Worm (Caenorhabditis elegans) whole organism, L3 larva: Measurements from ENCODE around the gene ucp-4.

ENCODE experiments used
- ceh-28 ChIP-seq: fragments of 150-350 bp; optimal IDR thresholded peaks from 2 replicates; lab custom pipeline; 2014; ENCODE audit warnings: missing biosample characterization, missing genetic modification reagents, missing genetic modification characterization
- ceh-82 ChIP-seq: fragments of 150-350 bp; optimal IDR thresholded peaks from 2 replicates; lab custom pipeline; 2014; ENCODE audit warnings: missing biosample characterization, missing genetic modification characterization
- daf-12 ChIP-seq: fragments of 150-350 bp; optimal IDR thresholded peaks from 2 replicates; lab custom pipeline; 2014; ENCODE audit warnings: missing biosample characterization, missing genetic modification reagents, missing genetic modification characterization
- egl-5 ChIP-seq: fragments of 150-350 bp; optimal IDR thresholded peaks from 2 replicates; lab custom pipeline; 2017; ENCODE audit warnings: missing biosample characterization, missing genetic modification reagents, missing genetic modification characterization, inconsistent platforms
- elt-1 ChIP-seq: fragments of 150-350 bp; optimal IDR thresholded peaks from 2 replicates; lab custom pipeline; 2014; ENCODE audit warnings: missing biosample characterization, missing genetic modification characterization
- elt-2 ChIP-seq: sonication (generic microtip); optimal IDR thresholded peaks from 2 replicates; lab custom pipeline; 2016; ENCODE audit warnings: missing genetic modification reagents, mild to moderate bottlenecking, missing genetic modification characterization, missing compliant biosample characterization
- elt-3 ChIP-seq, 3 experiments: fragments of 150-350 bp in 1 of 3; sonication (generic microtip) in 2 of 3; optimal IDR thresholded peaks; 2 replicates in 2 of 3; 4 replicates in 1 of 3; lab custom pipeline; 2014 to 2017; ENCODE audit warnings: missing biosample characterization in 3 of 3, missing genetic modification characterization in 3 of 3
- fkh-10 ChIP-seq: sonication (generic microtip); optimal IDR thresholded peaks from 2 replicates; lab custom pipeline; 2017; ENCODE audit warnings: missing biosample characterization, missing genetic modification reagents, missing genetic modification characterization
- fos-1 ChIP-seq: fragments of 150-350 bp; optimal IDR thresholded peaks from 2 replicates; lab custom pipeline; 2014; ENCODE audit warnings: missing biosample characterization, missing genetic modification characterization
- jun-1 ChIP-seq: fragments of 150-350 bp; optimal IDR thresholded peaks from 2 replicates; lab custom pipeline; 2014; ENCODE audit warnings: missing biosample characterization, missing genetic modification reagents, missing genetic modification characterization
- lin-15B ChIP-seq: fragments of 150-350 bp; optimal IDR thresholded peaks from 2 replicates; lab custom pipeline; 2014; ENCODE audit warnings: missing biosample characterization, missing genetic modification characterization
- lin-39 ChIP-seq: fragments of 150-350 bp; optimal IDR thresholded peaks from 2 replicates; lab custom pipeline; 2018; ENCODE audit warnings: missing biosample characterization, missing genetic modification reagents, missing genetic modification characterization
- lsy-12 ChIP-seq: sonication (generic microtip); optimal IDR thresholded peaks from 2 replicates; lab custom pipeline; 2016; ENCODE audit warnings: mild to moderate bottlenecking, missing genetic modification characterization, missing compliant biosample characterization
- mdl-1 ChIP-seq: fragments of 150-350 bp; optimal IDR thresholded peaks from 2 replicates; lab custom pipeline; 2014; ENCODE audit warnings: missing biosample characterization, missing genetic modification characterization
- mml-1 ChIP-seq: fragments of 150-350 bp; sonication (generic microtip); optimal IDR thresholded peaks from 3 replicates; lab custom pipeline; 2014; ENCODE audit warnings: missing biosample characterization, missing genetic modification characterization
- nfya-1 ChIP-seq: sonication (generic microtip); optimal IDR thresholded peaks from 2 replicates; lab custom pipeline; 2017; ENCODE audit warnings: missing genetic modification characterization, mild to moderate bottlenecking, missing compliant biosample characterization, antibody characterized with exemption, moderate library complexity; ENCODE audit not compliant: insufficient read depth
- nhr-11 ChIP-seq: fragments of 150-350 bp; optimal IDR thresholded peaks from 2 replicates; lab custom pipeline; 2014; ENCODE audit warnings: missing biosample characterization, missing genetic modification characterization
- nhr-23 ChIP-seq: fragments of 150-350 bp; optimal IDR thresholded peaks from 2 replicates; lab custom pipeline; 2014; ENCODE audit warnings: missing biosample characterization, missing genetic modification reagents, missing genetic modification characterization
- nhr-237 ChIP-seq: fragments of 150-350 bp; optimal IDR thresholded peaks from 2 replicates; lab custom pipeline; 2014; ENCODE audit warnings: missing biosample characterization, missing genetic modification characterization
- nhr-25 ChIP-seq: sonication (generic microtip); optimal IDR thresholded peaks from 2 replicates; lab custom pipeline; 2017; ENCODE audit warnings: missing biosample characterization, missing genetic modification characterization
- nhr-28 ChIP-seq: fragments of 150-350 bp; optimal IDR thresholded peaks from 2 replicates; lab custom pipeline; 2014; ENCODE audit warnings: missing biosample characterization, missing genetic modification characterization
- nhr-43 ChIP-seq: sonication (generic microtip); optimal IDR thresholded peaks from 2 replicates; lab custom pipeline; 2016; ENCODE audit warnings: mild to moderate bottlenecking, missing genetic modification characterization, missing compliant biosample characterization; ENCODE audit not compliant: poor library complexity, severe bottlenecking
- nhr-67 ChIP-seq: fragments of 150-350 bp; optimal IDR thresholded peaks from 2 replicates; lab custom pipeline; 2014; ENCODE audit warnings: missing biosample characterization, missing genetic modification characterization
- pha-4 ChIP-seq: fragments of 150-350 bp; optimal IDR thresholded peaks from 2 replicates; lab custom pipeline; 2014; ENCODE audit warnings: missing biosample characterization, missing genetic modification reagents, missing genetic modification characterization
- pqm-1 ChIP-seq: fragments of 150-350 bp; optimal IDR thresholded peaks from 2 replicates; lab custom pipeline; 2017; ENCODE audit warnings: missing biosample characterization, missing genetic modification characterization, inconsistent platforms
- snpc-4 ChIP-seq: fragments of 150-350 bp; optimal IDR thresholded peaks from 2 replicates; lab custom pipeline; 2014; ENCODE audit warnings: missing biosample characterization, missing genetic modification characterization
- tbx-2 ChIP-seq: sonication (generic microtip); optimal IDR thresholded peaks from 2 replicates; lab custom pipeline; 2016; ENCODE audit warnings: mild to moderate bottlenecking, missing genetic modification characterization, missing compliant biosample characterization
- unc-39 ChIP-seq: sonication (generic microtip); optimal IDR thresholded peaks from 4 replicates; lab custom pipeline; 2017; ENCODE audit warnings: missing biosample characterization, missing genetic modification characterization
- unc-62 ChIP-seq: fragments of 150-350 bp; sonication (generic microtip); optimal IDR thresholded peaks from 4 replicates; lab custom pipeline; 2014; ENCODE audit warnings: missing biosample characterization, missing genetic modification reagents, missing genetic modification characterization
- ztf-11 ChIP-seq: fragments of 150-350 bp; optimal IDR thresholded peaks from 2 replicates; lab custom pipeline; 2014; ENCODE audit warnings: missing biosample characterization, missing genetic modification characterization

ucp-4 gene

DNA sequence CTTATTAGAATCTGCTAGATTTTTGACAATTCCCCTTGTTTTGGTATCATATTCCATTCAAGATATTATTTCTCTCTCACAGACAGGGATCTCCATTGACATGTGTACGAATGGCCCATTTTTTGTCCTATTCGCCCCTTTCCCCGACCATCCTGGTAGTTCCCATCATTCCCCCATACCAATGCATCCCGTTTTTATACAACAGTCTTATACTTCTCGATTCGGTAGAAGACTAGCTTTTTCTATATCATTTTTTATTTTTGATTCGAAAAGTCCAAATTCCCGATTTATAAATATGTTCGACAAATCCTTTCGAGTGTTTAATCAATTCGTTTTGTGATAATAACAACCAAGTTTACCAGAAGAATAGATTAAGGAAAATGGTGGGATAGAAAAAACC lies 7.2 kb upstream of the ucp-4 start:
- no peak for TF ChIP-seq unc-39 (tag; lab: Kevin White, UChicago)
- no peak for TF ChIP-seq nhr-43
- no peak for TF ChIP-seq tbx-2
- TF ChIP-seq lsy-12 (tag; lab: Kevin White, UChicago): no peak
- TF ChIP-seq jun-1: no peak
- no peak for TF ChIP-seq nhr-11 (tag; lab: Kevin White, UChicago)
- TF ChIP-seq lin-39 (tag; lab: Kevin White, UChicago): no peak
- TF ChIP-seq nfya-1 (tag; lab: Kevin White, UChicago): no peak
- TF ChIP-seq nhr-67 (tag; lab: Kevin White, UChicago): no peak

DNA sequence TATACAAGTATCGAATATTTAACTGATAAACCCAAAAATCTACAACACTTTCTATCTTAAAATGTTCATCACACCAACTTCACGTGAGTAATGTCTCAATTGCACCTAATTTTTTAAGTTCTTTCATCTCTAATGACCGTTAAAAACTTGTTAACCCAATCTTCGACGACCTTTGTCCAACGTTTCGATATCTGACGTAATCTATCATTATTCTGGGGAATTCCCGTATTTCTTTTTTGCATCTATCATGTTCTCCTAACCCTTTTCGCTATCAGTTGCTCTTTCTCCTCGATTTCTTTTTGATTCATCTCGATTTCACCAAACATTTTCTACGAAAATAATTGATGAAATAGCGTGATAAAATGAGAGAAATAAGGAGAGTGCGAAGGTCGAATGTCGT lies 6.4 kb upstream of the ucp-4 start:
- TF ChIP-seq ceh-28 (no peak), snpc-4 (tag; lab: Kevin White, UChicago) (no peak), ztf-11 (tag; lab: Kevin White, UChicago) (no peak), lin-15B (tag; lab: Kevin White, UChicago) (no peak), elt-1 (tag; lab: Kevin White, UChicago) (no peak), nhr-25 (tag; lab: Kevin White, UChicago) (peak; percentile 49), nhr-237 (tag; lab: Kevin White, UChicago) (no peak), fos-1 (tag; lab: Kevin White, UChicago) (no peak), egl-5 (tag; lab: Kevin White, UChicago) (no peak), mml-1 (tag; lab: Kevin White, UChicago) (no peak), nhr-23 (tag; lab: Kevin White, UChicago) (peak; percentile 87), pha-4 (tag; lab: Kevin White, UChicago) (no peak), unc-62 (GFP tag; lab: Kevin White, UChicago) (no peak), mdl-1 (tag; lab: Kevin White, UChicago) (no peak), elt-3 (tag; optimal IDR thresholded peaks at IDR 0.05; lab: Kevin White, UChicago) (no peak), fkh-10 (GFP tag; lab: Kevin White, UChicago) (no peak), nfya-1 (tag; lab: Kevin White, UChicago) (no peak), lin-39 (tag; lab: Kevin White, UChicago) (no peak), elt-2 (tag; lab: Kevin White, UChicago) (peak; percentile 72), nhr-43 (peak; percentile 53), ceh-82 (tag; lab: Kevin White, UChicago) (no peak)

DNA sequence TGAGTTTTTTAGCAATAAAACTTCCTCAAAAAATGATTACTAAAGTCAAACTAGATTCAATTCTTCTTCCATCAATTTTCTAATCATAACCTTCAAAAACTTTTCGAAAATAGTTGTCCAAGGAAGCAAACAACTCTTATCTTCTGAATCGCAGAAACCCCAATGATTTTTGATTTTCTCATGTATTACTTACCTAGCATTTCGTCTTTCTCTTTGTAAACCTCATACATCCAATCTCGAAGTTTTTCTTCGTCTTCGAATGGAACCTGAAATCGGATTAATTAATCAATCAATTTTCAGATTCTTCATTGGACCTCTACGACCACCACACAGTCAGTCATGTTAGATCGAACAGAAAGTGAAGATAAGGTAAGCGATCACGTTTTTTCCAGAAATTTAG lies 5.4 kb upstream of the ucp-4 start, which contains the start of gene K07B1.4:
Gene K07B1.4 (plus strand): TSS at position 301 of the 400 bp plus-strand sequence.
- TF ChIP-seq nhr-28 (tag; lab: Kevin White, UChicago) (no peak), pqm-1 (no peak), elt-2 (tag; lab: Kevin White, UChicago) (peak; percentile 19), daf-12 (tag; lab: Kevin White, UChicago) (no peak)

DNA sequence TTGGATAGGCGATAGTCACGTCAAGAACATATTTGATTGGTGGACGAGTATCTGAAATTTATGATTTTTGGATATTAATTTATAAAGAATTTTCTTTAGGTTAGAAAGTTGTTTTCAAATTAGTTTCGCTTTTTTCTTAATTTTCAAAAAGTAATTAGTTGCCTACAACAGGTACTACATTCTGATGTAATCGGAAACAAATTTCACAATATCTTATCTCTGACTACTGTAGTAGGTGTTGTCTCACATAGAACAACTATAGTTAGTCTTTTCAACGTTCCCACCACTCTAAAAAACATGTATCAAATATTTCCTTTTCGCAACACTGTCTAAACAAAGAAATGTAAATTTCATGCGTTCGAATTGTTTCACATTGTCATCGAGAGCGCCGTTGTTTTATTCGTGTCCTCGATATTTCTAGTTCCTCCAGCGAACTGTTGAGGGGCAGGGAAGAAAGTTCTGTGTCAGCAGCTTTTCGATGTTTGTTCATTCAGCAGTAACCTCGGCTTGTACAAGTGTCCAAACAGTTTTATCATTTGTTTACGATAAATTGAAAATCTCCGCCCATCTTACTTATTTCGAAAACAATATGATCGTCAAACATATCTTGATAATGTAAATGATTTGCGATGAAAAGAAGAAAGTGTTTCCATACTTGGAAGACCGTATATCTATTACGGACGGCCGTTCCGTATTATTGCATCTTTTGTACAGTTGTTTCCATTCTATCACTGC lies 4.7 kb upstream of the ucp-4 start:
- peak; percentile 17 for TF ChIP-seq elt-2 (tag; lab: Kevin White, UChicago)
- no peak for TF ChIP-seq elt-1 (tag; lab: Kevin White, UChicago)
- TF ChIP-seq pha-4 (tag; lab: Kevin White, UChicago): peak; percentile 20
- TF ChIP-seq, all 47 proteins: peak for 2

DNA sequence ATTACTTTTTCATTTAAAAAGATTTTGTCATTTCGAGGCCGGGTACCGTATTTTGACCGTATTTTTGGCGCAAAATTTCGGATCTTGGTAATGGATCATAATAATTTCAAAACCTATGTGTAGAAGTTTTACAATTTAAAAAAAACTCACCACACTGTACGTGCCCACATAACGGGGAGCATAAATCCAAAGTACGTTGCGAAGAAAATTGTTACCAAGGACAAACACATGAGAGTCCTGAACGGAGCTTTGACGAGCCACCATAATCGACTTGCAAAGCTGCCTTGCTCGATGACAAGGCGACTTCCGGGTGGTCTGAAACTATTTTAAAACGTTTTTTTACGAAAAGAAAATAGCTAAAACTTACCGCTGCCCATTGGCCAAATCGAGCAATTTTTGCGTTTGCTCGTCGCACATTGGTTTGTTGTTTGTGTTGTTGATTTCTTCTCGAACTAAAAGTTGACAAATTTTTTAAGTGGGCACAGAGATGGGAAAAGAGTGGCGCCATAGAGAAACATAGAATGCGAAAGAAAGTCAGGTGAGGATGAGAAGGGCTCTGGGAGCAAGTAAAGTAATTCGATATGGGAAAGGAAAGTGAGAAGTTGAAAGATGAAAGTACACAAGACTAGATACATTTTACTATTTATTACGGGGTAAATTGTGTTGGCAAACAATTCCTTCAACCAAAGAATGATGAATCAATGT lies 1.3 kb upstream of the ucp-4 start:
- TF ChIP-seq pqm-1 (no peak), pha-4 (tag; lab: Kevin White, UChicago) (peak; percentile 70), nfya-1 (tag; lab: Kevin White, UChicago) (peak; percentile 3)
